Worm (Caenorhabditis elegans): ENCODE measurements around the gene vab-1.

Gene vab-1

DNA sequence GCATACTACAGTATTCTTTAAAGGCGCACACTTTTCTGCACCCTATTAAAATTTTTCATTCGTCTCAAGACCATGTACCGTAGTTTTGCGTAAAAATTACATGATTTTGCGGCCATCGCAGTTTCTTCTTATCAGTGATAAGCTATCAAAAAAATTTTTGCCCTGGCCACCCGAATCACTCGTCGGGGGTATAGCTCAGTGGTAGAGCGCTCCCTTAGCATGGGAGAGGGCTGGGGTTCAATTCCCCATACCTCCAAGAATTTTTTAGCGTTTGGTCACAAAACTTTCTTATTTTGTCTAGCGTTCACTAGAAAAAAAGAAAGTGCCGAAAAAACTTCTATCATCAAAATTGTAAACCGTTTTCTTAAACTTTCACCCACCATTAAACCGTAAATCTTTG, 6.6 kb upstream of the vab-1 start (continued):
- no peak for TF ChIP-seq lin-29 (GFP tag; IDR thresholded peaks at IDR 0.05)
- TF ChIP-seq Y5F2A.4 (GFP tag; optimal IDR thresholded peaks at IDR 0.05) = no peak
- no peak for TF ChIP-seq T26A8.4 (GFP tag; IDR thresholded peaks at IDR 0.05)
- TF ChIP-seq Y75B8A.6 (GFP tag; IDR thresholded peaks at IDR 0.05) = no peak
- TF ChIP-seq dpl-1 (GFP tag; optimal IDR thresholded peaks at IDR 0.05) = no peak
- peak; percentile 65 for TF ChIP-seq F26F4.8 (GFP tag; conservative IDR thresholded peaks at IDR 0.05)
- TF ChIP-seq lin-15B (tag; optimal IDR thresholded peaks at IDR 0.05) = no peak
- no peak for TF ChIP-seq set-16 (GFP tag; IDR thresholded peaks at IDR 0.05)
- TF ChIP-seq daf-12 (tag; optimal IDR thresholded peaks at IDR 0.05) = no peak
- TF ChIP-seq mep-1 (tag; optimal IDR thresholded peaks at IDR 0.05) = no peak
- TF ChIP-seq aly-2 (tag; optimal IDR thresholded peaks at IDR 0.05) = no peak
- TF ChIP-seq nhr-41 (GFP tag; IDR thresholded peaks at IDR 0.05) = no peak
- no peak for TF ChIP-seq mdl-1 (tag; optimal IDR thresholded peaks at IDR 0.05)
- no peak for TF ChIP-seq ceh-82 (tag; optimal IDR thresholded peaks at IDR 0.05)
- TF ChIP-seq pqm-1 (tag; optimal IDR thresholded peaks at IDR 0.05) = no peak
- no peak for TF ChIP-seq ces-1 (GFP tag; optimal IDR thresholded peaks at IDR 0.05)
- TF ChIP-seq daf-19 (GFP tag; conservative IDR thresholded peaks at IDR 0.05) = 0 out of 2 replicates have a peak, but pooled peaks have one; percentile 39
- no peak for TF ChIP-seq ZK337.2 (GFP tag; IDR thresholded peaks at IDR 0.05)
- no peak for TF ChIP-seq F10B5.3 (tag; optimal IDR thresholded peaks at IDR 0.05)
- TF ChIP-seq hif-1 (tag; optimal IDR thresholded peaks at IDR 0.05) = no peak

DNA sequence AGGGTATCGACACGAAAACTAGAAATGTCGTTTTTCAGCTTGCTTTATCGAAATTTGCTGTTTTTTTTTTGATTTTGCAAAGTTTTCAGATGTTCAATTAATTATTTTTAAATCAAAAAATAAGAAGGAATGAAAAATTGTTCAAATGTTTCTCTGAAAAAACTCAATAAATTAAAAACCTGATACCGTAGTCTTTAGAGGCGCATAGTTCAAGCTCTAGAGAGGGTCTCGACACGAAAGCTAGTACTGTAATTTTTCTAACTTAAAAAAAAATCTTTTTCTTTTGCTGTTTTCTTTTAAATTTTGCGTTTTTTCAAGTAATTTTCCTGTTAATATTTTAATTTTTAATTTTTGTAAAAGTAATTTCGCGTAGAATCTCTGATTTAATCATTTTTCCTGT, 5.6 kb upstream of the vab-1 start:
- TF ChIP-seq ces-1 (GFP tag; optimal IDR thresholded peaks at IDR 0.05) = no peak
- no peak for TF ChIP-seq daf-12 (tag; optimal IDR thresholded peaks at IDR 0.05)
- peak in 1 of 2 experiments; percentile 27 for TF ChIP-seq lsy-2 (tag; optimal IDR thresholded peaks at IDR 0.05)
- no peak for TF ChIP-seq Y75B8A.6 (GFP tag; IDR thresholded peaks at IDR 0.05)
- TF ChIP-seq fkh-10 (GFP tag; optimal IDR thresholded peaks at IDR 0.05) = no peak
- no peak for TF ChIP-seq zfp-2 (tag; optimal IDR thresholded peaks at IDR 0.05)
- TF ChIP-seq aly-2 (tag; optimal IDR thresholded peaks at IDR 0.05) = no peak
- TF ChIP-seq duxl-1 (tag; optimal IDR thresholded peaks at IDR 0.05; ENCODE audit: poor library complexity) = no peak

DNA sequence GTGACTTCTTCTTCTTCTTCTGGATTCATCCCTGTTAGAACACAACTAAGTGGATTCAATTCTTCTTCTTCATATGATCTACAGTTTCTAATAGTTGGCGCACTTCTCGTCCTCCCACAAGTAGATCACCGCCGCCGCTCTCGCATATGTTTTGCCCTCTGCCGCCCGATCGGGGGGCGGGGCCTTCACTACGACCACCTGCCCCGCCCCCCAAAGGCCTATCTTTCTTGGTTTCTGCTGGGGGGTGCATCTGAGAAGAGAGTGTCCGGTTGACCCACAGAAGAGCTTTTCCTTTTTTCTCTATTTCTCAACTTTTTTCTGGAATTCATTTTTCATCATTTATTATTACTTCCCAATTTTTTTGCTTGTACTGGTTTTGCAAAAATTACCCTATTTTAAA, 688 bp upstream of the vab-1 start:
- TF ChIP-seq ces-1 (GFP tag; optimal IDR thresholded peaks at IDR 0.05) (no peak), php-3 (GFP tag; IDR thresholded peaks at IDR 0.05) (no peak), dmd-9 (GFP tag; IDR thresholded peaks at IDR 0.05) (no peak), attf-4 (tag; optimal IDR thresholded peaks at IDR 0.05) (no peak), daf-16 (GFP tag; optimal IDR thresholded peaks at IDR 0.05) (no peak), daf-16 (tag; optimal IDR thresholded peaks at IDR 0.05) (no peak), nhr-111 (GFP tag; optimal IDR thresholded peaks at IDR 0.05) (no peak), cey-2 (tag; optimal IDR thresholded peaks at IDR 0.05; ENCODE audit: borderline replicate concordance, insufficient read depth) (no peak), tag-97 (GFP tag; IDR thresholded peaks at IDR 0.05) (no peak), set-16 (GFP tag; IDR thresholded peaks at IDR 0.05) (peak; percentile 87), hmg-1.1 (GFP tag; IDR thresholded peaks at IDR 0.05) (no peak), egl-43 (GFP tag; IDR thresholded peaks at IDR 0.05) (0 out of 2 replicates have a peak, but pooled peaks have one; percentile 46), F44E2.7 (GFP tag; IDR thresholded peaks at IDR 0.05) (no peak), mxl-3 (GFP tag; optimal IDR thresholded peaks at IDR 0.05) (no peak)

DNA sequence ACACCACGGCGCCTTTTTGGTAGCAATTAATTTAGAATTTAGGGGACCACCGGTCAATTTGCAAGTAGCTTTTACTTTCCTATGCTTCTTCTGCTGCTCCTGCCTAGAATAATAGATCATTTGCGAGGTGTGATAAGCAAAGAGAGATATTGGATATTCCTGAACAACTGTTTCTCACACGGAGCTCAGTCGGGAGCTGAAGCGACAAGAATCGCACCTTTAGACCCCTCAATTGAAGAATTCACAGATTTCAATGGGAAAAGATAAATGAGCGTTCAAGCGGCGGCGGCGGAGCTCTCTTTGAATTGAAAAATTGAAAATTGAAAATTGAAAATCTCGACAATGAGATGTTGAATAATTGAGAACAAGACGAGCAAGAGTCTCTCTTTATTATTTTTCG, 779 bp downstream of the vab-1 start:
- no peak for TF ChIP-seq ztf-7 (tag; optimal IDR thresholded peaks at IDR 0.05)
- no peak for TF ChIP-seq rbr-2 (tag; optimal IDR thresholded peaks at IDR 0.05)
- no peak for TF ChIP-seq duxl-1 (tag; optimal IDR thresholded peaks at IDR 0.05; ENCODE audit: poor library complexity)
- no peak for TF ChIP-seq dve-1 (tag; optimal IDR thresholded peaks at IDR 0.05; ENCODE audit: insufficient read depth)
- no peak for TF ChIP-seq T20F7.1 (GFP tag; optimal IDR thresholded peaks at IDR 0.05)
- TF ChIP-seq tra-1 (GFP tag; IDR thresholded peaks at IDR 0.05) = no peak
- no peak for TF ChIP-seq mxl-2 (GFP tag; conservative IDR thresholded peaks at IDR 0.05)
- TF ChIP-seq nhr-10 (tag; optimal IDR thresholded peaks at IDR 0.05) = no peak
- TF ChIP-seq Y75B8A.6 (GFP tag; IDR thresholded peaks at IDR 0.05) = no peak
- TF ChIP-seq madf-5 (GFP tag; IDR thresholded peaks at IDR 0.05) = no peak
- TF ChIP-seq daf-16 (GFP tag; optimal IDR thresholded peaks at IDR 0.05) = no peak
- no peak for TF ChIP-seq daf-16 (tag; optimal IDR thresholded peaks at IDR 0.05)
- TF ChIP-seq D1046.2 (GFP tag; IDR thresholded peaks at IDR 0.05) = no peak
- TF ChIP-seq daf-19 (GFP tag; conservative IDR thresholded peaks at IDR 0.05) = no peak
- TF ChIP-seq arid-1 (GFP tag; conservative IDR thresholded peaks at IDR 0.05) = no peak
- TF ChIP-seq nhr-237 (tag; optimal IDR thresholded peaks at IDR 0.05) = no peak
- no peak for TF ChIP-seq spr-1 (tag; optimal IDR thresholded peaks at IDR 0.05)

Data from whole organism, L4 larva.